Fruit fly (Drosophila melanogaster) Kc167 (cell line): Measurements from ENCODE around the gene ttk.

Source experiments
- Sin3A ChIP-seq: fragments of >200 bp; optimal IDR thresholded peaks from 2 replicates; lab custom pipeline; 2018; ENCODE audit warnings: missing external identifiers
- h ChIP-seq: fragments of >200 bp; optimal IDR thresholded peaks from 3 replicates; lab custom pipeline; 2018; ENCODE audit warnings: missing external identifiers
- insv ChIP-seq: fragments of >200 bp; optimal IDR thresholded peaks from 3 replicates; lab custom pipeline; 2018; ENCODE audit warnings: missing external identifiers

- TF ChIP-seq insv (lab: Kevin White, UChicago): no peak
- no peak for TF ChIP-seq Sin3A (lab: Kevin White, UChicago)
- TF ChIP-seq h (lab: Kevin White, UChicago): no peak
Measured at dm6 chr3R:31776583-31777362, 63.1 kb downstream of the ttk start, which contains the start of the genes CG2126 and faf.
